Fruit fly (Drosophila melanogaster) whole organism, embryonic: ENCODE results near the gene bol.

Source experiments
- CG10543 ChIP-seq: fragments of 200-800 bp; sonication (Bioruptor generic); optimal IDR thresholded peaks from 3 replicates; lab custom pipeline; 2017; ENCODE audit warnings: missing biosample characterization, mild to moderate bottlenecking, missing genetic modification characterization, moderate library complexity
- CG11398 ChIP-seq: fragments of 200-800 bp; sonication (Bioruptor generic); optimal IDR thresholded peaks from 2 replicates; lab custom pipeline; 2016; ENCODE audit warnings: missing biosample characterization, missing genetic modification characterization
- CG12219 ChIP-seq: fragments of 200-800 bp; sonication (Bioruptor generic); optimal IDR thresholded peaks from 3 replicates; lab custom pipeline; 2018; ENCODE audit warnings: missing biosample characterization, mild to moderate bottlenecking, missing genetic modification characterization
- CG12744 ChIP-seq: fragments of 200-800 bp; sonication (Bioruptor generic); optimal IDR thresholded peaks from 2 replicates; lab custom pipeline; 2016; ENCODE audit warnings: missing biosample characterization, missing genetic modification characterization
- CG17385 ChIP-seq: fragments of 200-800 bp; sonication (Bioruptor generic); optimal IDR thresholded peaks from 3 replicates; lab custom pipeline; 2018; ENCODE audit warnings: missing biosample characterization, mild to moderate bottlenecking, missing genetic modification characterization
- CG1832 ChIP-seq: fragments of 200-800 bp; sonication (Bioruptor generic); optimal IDR thresholded peaks from 2 replicates; lab custom pipeline; 2017; ENCODE audit warnings: missing biosample characterization, mild to moderate bottlenecking, missing genetic modification characterization, inconsistent platforms
- CG18599 ChIP-seq: fragments of 200-800 bp; sonication (Bioruptor generic); optimal IDR thresholded peaks from 3 replicates; lab custom pipeline; 2017; ENCODE audit warnings: missing biosample characterization, missing genetic modification characterization, mild to moderate bottlenecking, moderate library complexity, missing genetic modification reagents
- CG2120 ChIP-seq: fragments of 200-800 bp; sonication (Bioruptor generic); optimal IDR thresholded peaks from 3 replicates; lab custom pipeline; 2016; ENCODE audit warnings: missing biosample characterization, missing genetic modification characterization
- CG2129 ChIP-seq: fragments of 200-800 bp; sonication (Bioruptor generic); IDR thresholded peaks from 2 replicates; pipeline ENCODE4 v1.3.6; 2022; ENCODE audit warnings: missing biosample characterization, missing genetic modification characterization; ENCODE audit not compliant: partially characterized antibody
- CG2678 ChIP-seq: fragments of 200-800 bp; sonication (Bioruptor generic); optimal IDR thresholded peaks from 3 replicates; lab custom pipeline; 2019; ENCODE audit warnings: missing biosample characterization, mild to moderate bottlenecking, missing genetic modification characterization, moderate library complexity
- CG30020 ChIP-seq: fragments of 200-800 bp; optimal IDR thresholded peaks from 2 replicates; lab custom pipeline; 2019; ENCODE audit warnings: missing biosample characterization, mild to moderate bottlenecking, missing genetic modification characterization, moderate library complexity
- CG30403 ChIP-seq: fragments of 200-800 bp; sonication (Bioruptor generic); optimal IDR thresholded peaks from 3 replicates; lab custom pipeline; 2016; ENCODE audit warnings: missing biosample characterization, missing genetic modification characterization
- CG4360 ChIP-seq: fragments of 200-800 bp; sonication (Bioruptor generic); IDR thresholded peaks from 2 replicates; pipeline ENCODE4 v1.3.6; 2022; ENCODE audit warnings: missing biosample characterization, missing genetic modification characterization
- CG4424 ChIP-seq: fragments of 200-800 bp; sonication (Bioruptor generic); optimal IDR thresholded peaks from 3 replicates; lab custom pipeline; 2016; ENCODE audit warnings: missing biosample characterization, missing genetic modification characterization
- CG4820 ChIP-seq: fragments of 200-800 bp; sonication (Bioruptor generic); optimal IDR thresholded peaks from 3 replicates; lab custom pipeline; 2016; ENCODE audit warnings: missing biosample characterization, missing genetic modification characterization
- CG6654 ChIP-seq: fragments of 200-800 bp; sonication (Bioruptor generic); optimal IDR thresholded peaks from 2 replicates; lab custom pipeline; 2017; ENCODE audit warnings: missing biosample characterization, mild to moderate bottlenecking, missing genetic modification characterization
- CG6854 ChIP-seq: fragments of 200-800 bp; sonication (Bioruptor generic); optimal IDR thresholded peaks from 3 replicates; lab custom pipeline; 2017; ENCODE audit warnings: missing biosample characterization, mild to moderate bottlenecking, missing genetic modification characterization
- CG8290 ChIP-seq, 3 experiments: fragments of 200-800 bp; sonication (Bioruptor generic); optimal IDR thresholded peaks; 2 replicates each; lab custom pipeline; 2016 to 2019; ENCODE audit warnings: missing biosample characterization in 3 of 3, missing genetic modification characterization in 3 of 3, mild to moderate bottlenecking in 2 of 3, moderate library complexity in 1 of 3
- Doc2 ChIP-seq: fragments of 200-800 bp; sonication (Bioruptor generic); IDR thresholded peaks from 2 replicates; pipeline ENCODE4 v1.3.6; 2022; ENCODE audit warnings: missing biosample characterization, missing genetic modification characterization
- H15 ChIP-seq: fragments of 200-800 bp; sonication (Bioruptor generic); IDR thresholded peaks from 3 replicates; pipeline ENCODE4 v1.3.6; 2022; ENCODE audit warnings: missing biosample characterization, missing genetic modification characterization
- Hr3 ChIP-seq: fragments of 200-800 bp; sonication (Bioruptor generic); optimal IDR thresholded peaks from 3 replicates; lab custom pipeline; 2016; ENCODE audit warnings: missing biosample characterization, missing genetic modification characterization
- MBD-R2 ChIP-seq: fragments of 200-800 bp; sonication (Bioruptor generic); IDR thresholded peaks from 2 replicates; pipeline ENCODE4 v1.3.6; 2022; ENCODE audit warnings: missing biosample characterization, missing genetic modification characterization
- Oaz ChIP-seq: fragments of 200-800 bp; sonication (Bioruptor generic); IDR thresholded peaks from 2 replicates; pipeline ENCODE4 v1.3.6; 2022; ENCODE audit warnings: missing biosample characterization, missing genetic modification characterization
- ac ChIP-seq: fragments of 200-800 bp; sonication (Bioruptor generic); optimal IDR thresholded peaks from 3 replicates; lab custom pipeline; 2017; ENCODE audit warnings: missing biosample characterization, mild to moderate bottlenecking, missing genetic modification characterization
- ara ChIP-seq: fragments of 200-800 bp; sonication (Bioruptor generic); IDR thresholded peaks from 2 replicates; pipeline ENCODE4 v1.3.6; 2022; ENCODE audit warnings: missing biosample characterization, missing genetic modification characterization
- da ChIP-seq: fragments of 200-800 bp; sonication (Bioruptor generic); optimal IDR thresholded peaks from 2 replicates; lab custom pipeline; 2016; ENCODE audit warnings: missing biosample characterization, missing genetic modification characterization
- dimm ChIP-seq: fragments of 200-800 bp; sonication (Bioruptor generic); IDR thresholded peaks from 2 replicates; pipeline ENCODE4 v1.3.6; 2022; ENCODE audit warnings: missing biosample characterization, missing genetic modification characterization
- ems ChIP-seq: fragments of 200-800 bp; sonication (Bioruptor generic); optimal IDR thresholded peaks from 3 replicates; lab custom pipeline; 2016; ENCODE audit warnings: missing biosample characterization, missing genetic modification characterization
- fd102C ChIP-seq: fragments of 200-800 bp; sonication (Bioruptor generic); optimal IDR thresholded peaks from 2 replicates; lab custom pipeline; 2018; ENCODE audit warnings: missing biosample characterization, mild to moderate bottlenecking, missing genetic modification characterization, moderate library complexity
- ham ChIP-seq: fragments of 200-800 bp; sonication (Bioruptor generic); IDR thresholded peaks from 2 replicates; pipeline ENCODE4 v1.3.6; 2022; ENCODE audit warnings: missing biosample characterization, missing genetic modification characterization
- jigr1 ChIP-seq: fragments of 200-800 bp; sonication (Bioruptor generic); IDR thresholded peaks from 3 replicates; pipeline ENCODE4 v1.3.6; 2022; ENCODE audit warnings: missing biosample characterization, missing genetic modification characterization
- lab ChIP-seq: fragments of 200-800 bp; sonication (Bioruptor generic); optimal IDR thresholded peaks from 3 replicates; lab custom pipeline; 2017; ENCODE audit warnings: missing biosample characterization, missing genetic modification characterization, mild to moderate bottlenecking, moderate library complexity, missing genetic modification reagents
- lov ChIP-seq, 2 experiments: fragments of 200-800 bp in 1 of 2; fragments of >200 bp in 1 of 2; sonication (Bioruptor generic) in 1 of 2; IDR thresholded peaks in 1 of 2; optimal IDR thresholded peaks in 1 of 2; 2 replicates in 1 of 2; 3 replicates in 1 of 2; pipeline versions ENCODE4 v1.3.6 to Lab custom; 2017 to 2022; ENCODE audit warnings: missing biosample characterization in 1 of 2, missing genetic modification characterization in 1 of 2
- luna ChIP-seq: fragments of 200-800 bp; sonication (Bioruptor generic); optimal IDR thresholded peaks from 2 replicates; lab custom pipeline; 2016; ENCODE audit warnings: missing biosample characterization, missing genetic modification characterization
- nau ChIP-seq: fragments of 200-800 bp; sonication (Bioruptor generic); optimal IDR thresholded peaks from 3 replicates; lab custom pipeline; 2017; ENCODE audit warnings: missing biosample characterization, mild to moderate bottlenecking, missing genetic modification characterization, missing genetic modification reagents
- oc ChIP-seq: fragments of 200-800 bp; sonication (Bioruptor generic); optimal IDR thresholded peaks from 2 replicates; lab custom pipeline; 2018; ENCODE audit warnings: missing biosample characterization, mild to moderate bottlenecking, missing genetic modification characterization, moderate library complexity
- pan ChIP-seq, 4 experiments: fragments of >200 bp in 3 of 4; fragments of 200-800 bp in 1 of 4; sonication (Bioruptor generic) in 1 of 4; optimal IDR thresholded peaks in 3 of 4; IDR thresholded peaks in 1 of 4; 2 replicates each; pipeline versions ENCODE4 v1.3.6 to Lab custom; 2017 to 2022; ENCODE audit warnings: missing biosample characterization in 2 of 4, missing genetic modification characterization in 2 of 4, mixed read lengths in 1 of 4
- prd ChIP-seq, 3 experiments: fragments of >200 bp in 2 of 3; fragments of 200-800 bp in 1 of 3; sonication (Bioruptor generic) in 1 of 3; optimal IDR thresholded peaks in 2 of 3; IDR thresholded peaks in 1 of 3; 2 replicates in 2 of 3; 3 replicates in 1 of 3; pipeline versions ENCODE4 v1.3.6 to Lab custom; 2017 to 2022; ENCODE audit warnings: missing biosample characterization in 1 of 3, missing genetic modification characterization in 1 of 3
- pzg ChIP-seq: fragments of 200-800 bp; sonication (Bioruptor generic); optimal IDR thresholded peaks from 3 replicates; lab custom pipeline; 2018; ENCODE audit warnings: missing biosample characterization, mild to moderate bottlenecking, missing genetic modification characterization, moderate library complexity
- shn ChIP-seq: fragments of 200-800 bp; sonication (Bioruptor generic); optimal IDR thresholded peaks from 3 replicates; lab custom pipeline; 2016; ENCODE audit warnings: missing biosample characterization, missing genetic modification characterization
- slou ChIP-seq: fragments of 200-800 bp; sonication (Bioruptor generic); optimal IDR thresholded peaks from 3 replicates; lab custom pipeline; 2016; ENCODE audit warnings: missing biosample characterization, missing genetic modification characterization
- toy ChIP-seq: fragments of 200-800 bp; sonication (Bioruptor generic); IDR thresholded peaks from 2 replicates; pipeline ENCODE4 v1.3.6; 2022; ENCODE audit warnings: missing biosample characterization, missing genetic modification characterization
- ttk ChIP-seq: fragments of 200-800 bp; sonication (Bioruptor generic); IDR thresholded peaks from 2 replicates; pipeline ENCODE4 v2.1.2; 2022; ENCODE audit warnings: missing biosample characterization, missing genetic modification characterization
- usp ChIP-seq: fragments of >200 bp; optimal IDR thresholded peaks from 2 replicates; lab custom pipeline; 2017; ENCODE audit warnings: missing biosample characterization, missing genetic modification characterization
- vnd ChIP-seq: fragments of 200-800 bp; sonication (Bioruptor generic); IDR thresholded peaks from 3 replicates; pipeline ENCODE4 v1.3.6; 2022; ENCODE audit warnings: missing biosample characterization, missing genetic modification characterization; ENCODE audit not compliant: partially characterized antibody
- wdn ChIP-seq: fragments of 200-800 bp; sonication (Bioruptor generic); IDR thresholded peaks from 2 replicates; pipeline ENCODE4 v1.3.6; 2022; ENCODE audit warnings: missing biosample characterization, missing genetic modification characterization
- wek ChIP-seq: fragments of 200-800 bp; sonication (Bioruptor generic); optimal IDR thresholded peaks from 3 replicates; lab custom pipeline; 2018; ENCODE audit warnings: missing biosample characterization, mild to moderate bottlenecking, missing genetic modification characterization, moderate library complexity

bol gene

dm6 chr3L:9136976-9137954, 3.1 kb upstream of the bol start, which contains the start of the genes Use1 and nwk (continued):
- TF ChIP-seq slou (GFP tag; lab: Kevin White, UChicago) (no peak), nau (no peak), CG8290 (GFP tag; optimal IDR thresholded peaks at IDR 0.05; lab: Kevin White, UChicago) (no peak), CG8290 (tag; optimal IDR thresholded peaks at IDR 0.05; lab: Kevin White, UChicago) (no peak), CG2678 (tag; lab: Kevin White, UChicago) (no peak), shn (GFP tag; lab: Kevin White, UChicago) (no peak), CG2120 (GFP tag; lab: Kevin White, UChicago) (peak; percentile 21), CG10543 (GFP tag; lab: Kevin White, UChicago) (no peak), Doc2 (GFP tag; lab: Robert Waterston, UW) (no peak), CG30020 (tag; lab: Kevin White, UChicago) (no peak), ac (no peak), da (GFP tag; lab: Kevin White, UChicago) (no peak), Hr3 (GFP tag; lab: Kevin White, UChicago) (no peak), wek (GFP tag; lab: Kevin White, UChicago) (no peak), Oaz (GFP tag; lab: Robert Waterston, UW) (no peak), H15 (GFP tag; lab: Robert Waterston, UW) (no peak), fd102C (GFP tag; lab: Kevin White, UChicago) (no peak), CG11398 (GFP tag; lab: Kevin White, UChicago) (no peak), CG4424 (GFP tag; lab: Kevin White, UChicago) (no peak), CG6654 (GFP tag; lab: Kevin White, UChicago) (no peak), toy (GFP tag; lab: Robert Waterston, UW) (no peak), CG30403 (GFP tag; lab: Kevin White, UChicago) (no peak), CG4820 (no peak), vnd (GFP tag; lab: Robert Waterston, UW) (peak; percentile 71), CG17385 (GFP tag; lab: Kevin White, UChicago) (no peak), pzg (GFP tag; lab: Kevin White, UChicago) (peak; percentile 65), CG12219 (GFP tag; lab: Kevin White, UChicago) (no peak), CG18599 (GFP tag; lab: Kevin White, UChicago) (no peak), pan (optimal IDR thresholded peaks at IDR 0.05; lab: Kevin White, UChicago) (no peak), pan (GFP tag; optimal IDR thresholded peaks at IDR 0.05 in 1 of 2, IDR thresholded peaks at IDR 0.05 in 1 of 2) (no peak), wdn (GFP tag; lab: Robert Waterston, UW) (no peak), CG6854 (GFP tag; lab: Kevin White, UChicago) (no peak), dimm (GFP tag; lab: Robert Waterston, UW) (no peak), jigr1 (no peak), ttk (GFP tag; lab: Robert Waterston, UW) (no peak), CG2129 (GFP tag; lab: Robert Waterston, UW) (peak; percentile 34; the same call in 1 of the 2 replicates), MBD-R2 (GFP tag; lab: Robert Waterston, UW) (peak; percentile 60; the same call in 1 of the 2 replicates), CG12744 (GFP tag; lab: Kevin White, UChicago) (no peak), ham (no peak), lov (optimal IDR thresholded peaks at IDR 0.05; lab: Kevin White, UChicago) (no peak), lov (GFP tag; IDR thresholded peaks at IDR 0.05; lab: Robert Waterston, UW) (no peak), CG4360 (GFP tag; lab: Robert Waterston, UW) (peak; percentile 5; the same call in 1 of the 2 replicates), luna (GFP tag; lab: Kevin White, UChicago) (no peak), oc (no peak), lab (no peak), ara (GFP tag; lab: Robert Waterston, UW) (no peak), CG1832 (GFP tag; lab: Kevin White, UChicago) (no peak), usp (GFP tag; lab: Kevin White, UChicago) (no peak), ems (no peak), prd (optimal IDR thresholded peaks at IDR 0.05; lab: Kevin White, UChicago) (no peak), prd (GFP tag; IDR thresholded peaks at IDR 0.05; lab: Robert Waterston, UW) (no peak; the same call in 2 of the 3 replicates)
